Worm (Caenorhabditis elegans) whole organism, L3 larva: ENCODE results near the gene Y41E3.8.

Source experiments
- R02D3.7 ChIP-seq: fragments of 150-350 bp; optimal IDR thresholded peaks from 2 replicates; lab custom pipeline; 2014; ENCODE audit warnings: missing biosample characterization, missing genetic modification characterization
- aly-2 ChIP-seq: fragments of 150-350 bp; optimal IDR thresholded peaks from 2 replicates; lab custom pipeline; 2014; ENCODE audit warnings: missing biosample characterization, missing genetic modification characterization
- ceh-82 ChIP-seq: fragments of 150-350 bp; optimal IDR thresholded peaks from 2 replicates; lab custom pipeline; 2014; ENCODE audit warnings: missing biosample characterization, missing genetic modification characterization
- hmg-11 ChIP-seq: sonication (generic microtip); optimal IDR thresholded peaks from 2 replicates; lab custom pipeline; 2016; ENCODE audit warnings: missing genetic modification characterization, missing compliant biosample characterization
- lin-15B ChIP-seq: fragments of 150-350 bp; optimal IDR thresholded peaks from 2 replicates; lab custom pipeline; 2014; ENCODE audit warnings: missing biosample characterization, missing genetic modification characterization
- nhr-23 ChIP-seq: fragments of 150-350 bp; optimal IDR thresholded peaks from 2 replicates; lab custom pipeline; 2014; ENCODE audit warnings: missing biosample characterization, missing genetic modification reagents, missing genetic modification characterization
- nhr-237 ChIP-seq: fragments of 150-350 bp; optimal IDR thresholded peaks from 2 replicates; lab custom pipeline; 2014; ENCODE audit warnings: missing biosample characterization, missing genetic modification characterization
- nhr-25 ChIP-seq: sonication (generic microtip); optimal IDR thresholded peaks from 2 replicates; lab custom pipeline; 2017; ENCODE audit warnings: missing biosample characterization, missing genetic modification characterization
- nhr-28 ChIP-seq: fragments of 150-350 bp; optimal IDR thresholded peaks from 2 replicates; lab custom pipeline; 2014; ENCODE audit warnings: missing biosample characterization, missing genetic modification characterization
- skn-1 ChIP-seq: fragments of 150-350 bp; optimal IDR thresholded peaks from 2 replicates; lab custom pipeline; 2014; ENCODE audit warnings: missing biosample characterization, missing genetic modification characterization
- snpc-4 ChIP-seq: fragments of 150-350 bp; optimal IDR thresholded peaks from 2 replicates; lab custom pipeline; 2014; ENCODE audit warnings: missing biosample characterization, missing genetic modification characterization
- unc-39 ChIP-seq: sonication (generic microtip); optimal IDR thresholded peaks from 4 replicates; lab custom pipeline; 2017; ENCODE audit warnings: missing biosample characterization, missing genetic modification characterization
- zag-1 ChIP-seq: fragments of 150-350 bp; optimal IDR thresholded peaks from 2 replicates; lab custom pipeline; 2014; ENCODE audit warnings: missing biosample characterization, missing genetic modification characterization
- ztf-4 ChIP-seq: fragments of 150-350 bp; optimal IDR thresholded peaks from 2 replicates; lab custom pipeline; 2014; ENCODE audit warnings: missing biosample characterization, missing genetic modification characterization

DNA sequence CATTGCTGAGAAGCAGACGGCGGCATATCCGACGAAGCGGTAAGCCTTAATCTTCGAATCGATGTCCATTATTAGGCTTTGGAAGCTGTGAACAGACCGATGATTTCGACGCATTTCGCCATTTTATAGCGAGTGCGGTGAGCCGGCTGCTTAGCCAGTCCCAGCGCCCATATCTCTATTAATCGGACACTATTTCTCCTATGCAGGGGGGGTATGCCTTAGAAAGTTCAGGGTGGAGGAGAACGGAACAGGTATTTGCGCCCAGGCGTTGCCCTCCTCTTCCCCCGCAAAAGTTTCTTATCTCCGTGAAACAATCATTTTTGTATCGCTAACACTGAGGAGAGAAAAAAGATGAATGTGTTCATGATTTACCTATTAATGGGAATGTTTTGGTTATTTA, 42.1 kb downstream of the Y41E3.8 start, which contains the start of gene dpy-4:
- no peak for TF ChIP-seq nhr-237 (tag; lab: Kevin White, UChicago)
- TF ChIP-seq lin-15B (tag; lab: Kevin White, UChicago): no peak
- TF ChIP-seq unc-39 (tag; lab: Kevin White, UChicago): no peak
- TF ChIP-seq aly-2 (tag; lab: Kevin White, UChicago): no peak
- TF ChIP-seq ceh-82 (tag; lab: Kevin White, UChicago): no peak
- TF ChIP-seq nhr-25 (tag; lab: Kevin White, UChicago): peak; percentile 35
- no peak for TF ChIP-seq nhr-28 (tag; lab: Kevin White, UChicago)
- no peak for TF ChIP-seq snpc-4 (tag; lab: Kevin White, UChicago)
- TF ChIP-seq R02D3.7 (tag; lab: Kevin White, UChicago): no peak
- TF ChIP-seq ztf-4 (tag; lab: Kevin White, UChicago): no peak
- TF ChIP-seq hmg-11: no peak
- no peak for TF ChIP-seq zag-1 (tag; lab: Kevin White, UChicago)
- TF ChIP-seq skn-1: no peak
- TF ChIP-seq nhr-23: no peak
